Worm (Caenorhabditis elegans) whole organism, L4/young adult: ENCODE measurements around the gene cyp-25A3.
"Not testable (repeated sequence)": the region's sequence is repeated elsewhere in the genome, so short reads cannot be mapped to it uniquely, and the experiment has no call there.

Experiments used
- W03F9.2 ChIP-seq: fragments of 150-350 bp; optimal IDR thresholded peaks from 2 replicates; lab custom pipeline; 2014; ENCODE audit warnings: missing biosample characterization, missing genetic modification characterization
- dao-5 ChIP-seq: sonication (generic microtip); optimal IDR thresholded peaks from 2 replicates; lab custom pipeline; 2016; ENCODE audit warnings: missing genotype, missing genetic modification characterization, moderate library complexity, missing compliant biosample characterization
- him-1 ChIP-seq: sonication (generic microtip); optimal IDR thresholded peaks from 2 replicates; lab custom pipeline; 2016; ENCODE audit warnings: missing genotype, missing genetic modification reagents, missing genetic modification characterization, missing compliant biosample characterization

The cyp-25A3 gene

DNA sequence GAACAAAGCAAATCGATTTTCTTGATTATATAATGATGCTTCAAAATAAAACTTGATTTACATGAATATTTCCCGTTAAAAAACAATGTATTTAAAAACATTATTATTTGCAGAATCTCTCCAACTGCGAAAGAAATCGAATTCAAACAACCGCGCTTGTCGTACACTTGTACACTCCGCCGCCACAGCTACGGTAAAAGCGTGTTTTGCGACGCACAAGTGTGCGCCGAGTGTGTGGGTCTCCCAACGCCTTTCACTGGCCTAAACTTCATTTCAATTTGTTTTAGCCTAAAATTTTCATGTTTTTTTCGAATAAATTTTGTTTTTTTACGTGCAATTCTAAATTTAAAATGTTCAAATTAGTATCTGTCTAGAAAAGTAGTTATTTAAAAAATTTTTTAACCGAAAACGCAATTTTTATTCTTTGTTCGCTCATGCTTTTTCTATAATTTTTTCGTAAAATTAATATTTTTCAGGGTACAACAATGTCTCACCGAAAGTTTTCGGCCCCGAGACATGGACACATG, 27.9 kb upstream of the cyp-25A3 start, which contains the start of gene rpl-3:
Gene rpl-3 (plus strand): TSS at position 477 of the 527 bp plus-strand sequence.
- peak; percentile 100 for TF ChIP-seq him-1
- TF ChIP-seq W03F9.2: peak; percentile 99
- TF ChIP-seq dao-5 (tag; lab: Kevin White, UChicago): peak; percentile 95

ce11 chrIII:3863814-3864507, 24.4 kb upstream of the cyp-25A3 start, which contains the start of gene acs-19:
Gene acs-19 (plus strand): TSS chrIII:3864489.
- no peak for TF ChIP-seq dao-5 (tag; lab: Kevin White, UChicago)
- no peak for TF ChIP-seq W03F9.2
- no peak for TF ChIP-seq him-1

DNA sequence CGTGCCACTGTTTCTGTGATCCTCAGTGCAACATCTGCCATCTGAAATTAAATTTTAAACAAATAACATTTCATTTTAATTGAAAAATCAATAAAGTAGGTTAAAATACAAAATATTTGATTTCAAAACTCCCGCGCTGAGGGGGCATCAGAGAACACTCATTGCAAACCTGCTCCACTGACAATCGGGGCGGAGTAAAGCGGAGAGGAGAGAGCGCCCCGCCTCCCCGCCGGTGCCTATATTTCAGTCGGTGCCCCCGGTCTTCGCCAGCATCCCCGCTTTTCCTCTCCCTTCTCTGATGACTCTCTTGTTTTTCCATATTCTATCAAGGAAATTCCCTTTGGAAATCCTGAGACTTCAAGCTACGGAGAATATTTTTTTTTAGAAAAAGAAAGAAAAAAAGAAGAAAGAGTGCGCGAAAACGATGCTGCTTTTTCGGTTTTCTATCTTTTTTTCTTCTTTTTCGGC, 23.4 kb upstream of the cyp-25A3 start, which contains the start of gene brc-1:
Gene brc-1 (minus strand): TSS at position 51 of the 468 bp plus-strand sequence.
- TF ChIP-seq dao-5 (tag; lab: Kevin White, UChicago) (no peak), him-1 (peak; percentile 83), W03F9.2 (peak; percentile 64)

DNA sequence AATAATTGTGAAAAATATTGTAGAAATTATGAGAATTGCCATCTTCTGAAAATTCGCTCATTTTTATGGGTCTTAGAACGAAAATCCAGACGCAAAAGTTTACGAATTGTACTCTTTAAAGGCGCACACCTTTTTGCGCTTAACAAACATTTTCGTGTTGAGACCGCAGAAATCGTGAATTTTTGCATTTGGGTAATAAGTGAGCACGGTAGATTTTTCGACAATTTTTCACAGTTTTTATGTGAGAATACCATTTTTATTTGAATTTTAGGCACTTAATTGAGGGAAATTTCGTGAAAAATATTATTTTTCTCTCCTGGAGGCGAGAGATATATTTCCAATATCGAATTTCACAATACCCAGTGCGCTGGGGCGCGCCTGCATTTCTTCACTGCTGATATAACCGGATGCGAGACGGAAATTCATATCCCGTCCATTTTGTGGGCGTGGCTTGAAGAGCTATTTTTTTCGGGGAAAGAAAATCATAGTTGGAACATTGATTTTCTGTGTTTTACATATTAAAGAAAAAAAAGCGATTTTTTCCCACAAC, 12.6 kb upstream of the cyp-25A3 start, which contains the start of gene cyp-25A4:
Gene cyp-25A4 (minus strand): TSS at position 51 of the 550 bp plus-strand sequence.
- not testable (repeated sequence) for TF ChIP-seq dao-5 (tag; lab: Kevin White, UChicago); W03F9.2; him-1

ce11 chrIII:3844746-3845145, 5.2 kb upstream of the cyp-25A3 start, which contains the start of gene maph-1.3:
Gene maph-1.3 (plus strand): TSS chrIII:3844893.
- TF ChIP-seq dao-5 (tag; lab: Kevin White, UChicago); him-1; W03F9.2: not testable (repeated sequence)

- TF ChIP-seq dao-5 (tag; lab: Kevin White, UChicago); W03F9.2; him-1: not testable (repeated sequence)
These were observed 4.0 kb upstream of the cyp-25A3 start, which contains the start of gene C36A4.4 for ce11 chrIII:3843514-3843913. Gene C36A4.4 (minus strand): TSS chrIII:3843614.

DNA sequence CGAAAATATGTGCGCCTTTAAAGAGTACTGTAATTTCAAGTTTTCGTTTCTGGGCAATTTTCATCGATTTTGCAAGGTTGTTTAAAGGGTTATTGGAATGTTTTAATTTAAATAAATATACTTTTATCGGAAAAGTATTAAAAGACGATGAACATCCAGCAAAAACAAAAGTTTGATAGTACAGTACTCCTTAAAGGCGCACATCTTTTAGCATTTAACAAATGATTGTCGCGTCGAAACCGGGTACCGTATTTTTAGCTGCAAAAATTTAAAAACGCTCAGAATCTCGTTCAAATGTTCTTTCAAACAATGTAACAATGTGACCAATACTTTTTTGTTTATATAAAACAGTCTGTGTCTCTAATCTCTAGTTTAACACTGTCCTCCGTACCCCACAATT, 744 bp upstream of the cyp-25A3 start, which contains the start of gene C36A4.11:
Gene C36A4.11 (plus strand): TSS at position 301 of the 400 bp plus-strand sequence.
- TF ChIP-seq him-1; W03F9.2; dao-5 (tag; lab: Kevin White, UChicago): not testable (repeated sequence)

- no peak for TF ChIP-seq W03F9.2
- no peak for TF ChIP-seq him-1
- no peak for TF ChIP-seq dao-5 (tag; lab: Kevin White, UChicago)
These were observed 4.7 kb downstream of the cyp-25A3 start, which contains the start of gene cyp-25A2 for ce11 chrIII:3834800-3835271. Gene cyp-25A2 (plus strand): TSS chrIII:3835221.

DNA sequence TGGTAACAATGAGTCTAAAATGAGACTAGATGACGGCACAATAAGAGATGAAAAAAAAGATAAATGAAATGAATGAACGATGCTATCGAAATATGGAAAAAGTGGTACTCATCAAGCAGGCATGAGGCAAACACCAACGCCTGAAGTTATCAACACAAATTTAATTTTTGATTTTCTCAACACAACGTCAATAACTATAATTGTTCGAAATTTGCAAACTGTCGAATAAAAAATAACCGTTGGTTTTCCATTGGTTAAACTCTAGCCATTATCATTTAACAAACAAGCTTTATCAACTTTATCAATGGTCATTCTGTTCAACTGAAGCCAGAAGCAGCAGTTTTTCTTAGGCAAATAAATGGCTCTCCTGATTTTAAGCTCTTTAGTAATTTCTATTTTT, 7.2 kb downstream of the cyp-25A3 start, which contains the start of gene cyp-25A1:
Gene cyp-25A1 (plus strand): TSS at position 301 of the 400 bp plus-strand sequence.
- no peak for TF ChIP-seq dao-5 (tag; lab: Kevin White, UChicago)
- no peak for TF ChIP-seq him-1
- no peak for TF ChIP-seq W03F9.2

DNA sequence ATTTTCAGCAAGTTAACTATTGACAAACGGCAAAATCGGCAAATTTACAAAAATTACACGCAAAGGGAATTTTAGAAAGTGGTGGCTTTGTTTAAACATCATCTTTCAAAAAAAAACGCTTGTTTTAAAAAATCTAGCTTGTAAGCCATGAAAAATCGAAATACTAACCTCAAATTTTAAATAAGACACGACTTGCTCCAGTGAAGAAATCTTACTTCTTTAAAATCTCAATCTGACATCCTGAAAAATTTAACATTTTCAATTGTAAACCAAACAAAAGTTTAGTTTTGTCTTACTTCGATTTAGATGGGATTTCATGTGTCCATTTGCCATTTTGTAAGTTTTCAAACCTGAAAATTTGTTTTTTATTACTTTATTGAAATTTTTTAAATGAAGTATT, 7.7 kb downstream of the cyp-25A3 start:
- TF ChIP-seq dao-5 (tag; lab: Kevin White, UChicago) (no peak), him-1 (no peak), W03F9.2 (no peak)

DNA sequence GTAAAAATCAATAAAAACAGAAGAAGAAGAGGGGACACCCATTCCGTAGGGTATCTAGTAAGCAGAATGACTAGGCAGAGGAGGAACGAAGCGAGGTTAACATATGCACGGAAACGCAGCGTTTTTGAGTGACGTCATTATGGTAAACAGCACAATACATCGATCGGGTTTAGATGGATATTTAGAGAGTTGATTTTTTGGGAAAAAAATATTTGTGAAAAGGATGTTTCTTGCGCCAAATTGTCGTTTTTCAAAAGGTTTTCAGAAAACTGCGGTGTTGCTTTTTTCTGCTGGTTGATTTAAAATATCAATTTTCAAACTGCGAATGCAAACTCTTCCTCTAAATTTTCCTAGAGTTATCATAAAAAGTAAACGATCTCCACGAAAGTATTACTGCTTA, 8.2 kb downstream of the cyp-25A3 start, which contains the start of gene C36A4.10:
Gene C36A4.10 (minus strand): TSS at position 101 of the 400 bp plus-strand sequence.
- TF ChIP-seq dao-5 (tag; lab: Kevin White, UChicago): no peak
- TF ChIP-seq W03F9.2: no peak
- no peak for TF ChIP-seq him-1

- no peak for TF ChIP-seq him-1
- TF ChIP-seq W03F9.2: no peak
- TF ChIP-seq dao-5 (tag; lab: Kevin White, UChicago): no peak
These were observed 10.4 kb downstream of the cyp-25A3 start, which contains the start of gene cnnm-5 for ce11 chrIII:3829105-3829504. Gene cnnm-5 (minus strand): TSS chrIII:3829205.

- no peak for TF ChIP-seq W03F9.2
- no peak for TF ChIP-seq dao-5 (tag; lab: Kevin White, UChicago)
- TF ChIP-seq him-1: no peak
These were observed 17.5 kb downstream of the cyp-25A3 start, which contains the start of gene amx-1 for ce11 chrIII:3821969-3822453. Gene amx-1 (plus strand): TSS chrIII:3822403.

DNA sequence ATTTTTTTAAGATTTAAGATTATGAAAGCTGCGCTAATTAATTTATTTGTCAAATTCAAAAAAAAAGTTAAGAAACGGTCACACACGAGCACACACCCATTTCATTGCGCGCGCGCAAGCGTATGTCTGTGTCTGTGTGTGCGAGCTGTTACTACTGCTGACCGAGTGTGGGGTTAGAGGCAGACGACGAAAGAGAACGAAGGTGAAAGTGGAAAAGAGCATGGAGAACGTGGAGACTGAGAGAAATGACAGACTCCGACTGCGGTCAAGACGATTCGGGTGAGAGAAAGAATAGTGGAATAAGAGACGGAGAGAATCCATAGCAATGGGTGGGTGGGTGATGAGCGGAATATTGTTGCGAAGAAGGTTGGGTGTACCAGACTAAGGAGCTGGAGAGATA, 19.4 kb downstream of the cyp-25A3 start:
- TF ChIP-seq W03F9.2 (peak; percentile 51), him-1 (no peak), dao-5 (tag; lab: Kevin White, UChicago) (no peak)
